Fruit fly (Drosophila melanogaster): ENCODE measurements around the gene Pdp1.

Pdp1 gene

dm6 chr3L:7782051-7782682 is 85.0 kb downstream of the Pdp1 start:
- TF ChIP-seq CG5204 (GFP tag; optimal IDR thresholded peaks at IDR 0.05) (no peak), cnc (optimal IDR thresholded peaks at IDR 0.05) (no peak), CG11617 (GFP tag; optimal IDR thresholded peaks at IDR 0.05) (no peak), kay (GFP tag; ENCODE audit: borderline replicate concordance) (no peak), cic (GFP tag; optimal IDR thresholded peaks at IDR 0.05) (no peak)

- TF ChIP-seq CG5204 (GFP tag; optimal IDR thresholded peaks at IDR 0.05) (no peak), CG7101 (tag; optimal IDR thresholded peaks at IDR 0.05) (no peak), kay (GFP tag; ENCODE audit: borderline replicate concordance) (peak; percentile 95), Clk (GFP tag; optimal IDR thresholded peaks at IDR 0.05) (no peak), toe (GFP tag; optimal IDR thresholded peaks at IDR 0.05) (no peak), Hr96 (GFP tag; optimal IDR thresholded peaks at IDR 0.05) (no peak), cic (GFP tag; optimal IDR thresholded peaks at IDR 0.05) (no peak), CG11617 (GFP tag; optimal IDR thresholded peaks at IDR 0.05) (no peak), pad (GFP tag; optimal IDR thresholded peaks at IDR 0.05) (no peak), CG14711 (tag; optimal IDR thresholded peaks at IDR 0.05) (no peak), CG1620 (GFP tag; optimal IDR thresholded peaks at IDR 0.05) (no peak), ovo (GFP tag; optimal IDR thresholded peaks at IDR 0.05) (no peak), Crg-1 (GFP tag; optimal IDR thresholded peaks at IDR 0.05) (no peak), cnc (optimal IDR thresholded peaks at IDR 0.05) (peak; percentile 42 to 77), Mnt (GFP tag; optimal IDR thresholded peaks at IDR 0.05) (peak; percentile 6), CG12768 (GFP tag; optimal IDR thresholded peaks at IDR 0.05) (no peak), CG33017 (tag; optimal IDR thresholded peaks at IDR 0.05) (no peak), bab1 (GFP tag; optimal IDR thresholded peaks at IDR 0.05) (no peak)
These were observed 85.7 kb downstream of the Pdp1 start for dm6 chr3L:7781353-7782050.

- no peak for TF ChIP-seq CG14711 (tag; optimal IDR thresholded peaks at IDR 0.05)
- peak; percentile 18 for TF ChIP-seq CG33017 (tag; optimal IDR thresholded peaks at IDR 0.05)
- TF ChIP-seq Clk (GFP tag; optimal IDR thresholded peaks at IDR 0.05): peak; percentile 41
- TF ChIP-seq pad (GFP tag; optimal IDR thresholded peaks at IDR 0.05): no peak
- TF ChIP-seq kay (GFP tag; ENCODE audit: borderline replicate concordance): no peak
- peak; percentile 83 for TF ChIP-seq tj (GFP tag; optimal IDR thresholded peaks at IDR 0.05)
- no peak for TF ChIP-seq ovo (GFP tag; optimal IDR thresholded peaks at IDR 0.05)
- TF ChIP-seq Mnt (GFP tag; optimal IDR thresholded peaks at IDR 0.05): peak; percentile 62
- no peak for TF ChIP-seq cnc (optimal IDR thresholded peaks at IDR 0.05)
- peak; percentile 48 for TF ChIP-seq CG12768 (GFP tag; optimal IDR thresholded peaks at IDR 0.05)
- no peak for TF ChIP-seq CG1620 (GFP tag; optimal IDR thresholded peaks at IDR 0.05)
- no peak for TF ChIP-seq CG5204 (GFP tag; optimal IDR thresholded peaks at IDR 0.05)
- TF ChIP-seq CG7045 (GFP tag; optimal IDR thresholded peaks at IDR 0.05): no peak
- peak; percentile 93 for TF ChIP-seq cic (GFP tag; optimal IDR thresholded peaks at IDR 0.05)
- TF ChIP-seq Hr96 (GFP tag; optimal IDR thresholded peaks at IDR 0.05): no peak
These were observed 91.7 kb downstream of the Pdp1 start, which contains the start of gene Clk for dm6 chr3L:7775365-7775905. TSS of gene Clk (minus strand) at chr3L:7775603.

- TF ChIP-seq tj (GFP tag; optimal IDR thresholded peaks at IDR 0.05): no peak
- no peak for TF ChIP-seq Crg-1 (GFP tag; optimal IDR thresholded peaks at IDR 0.05)
- TF ChIP-seq Clk (GFP tag; optimal IDR thresholded peaks at IDR 0.05): no peak
- no peak for TF ChIP-seq CG14711 (tag; optimal IDR thresholded peaks at IDR 0.05)
- TF ChIP-seq kay (GFP tag; ENCODE audit: borderline replicate concordance): peak; percentile 78
These were observed 92.5 kb downstream of the Pdp1 start for dm6 chr3L:7774698-7775097.

dm6 chr3L:7773529-7773928 is 93.6 kb downstream of the Pdp1 start:
- TF ChIP-seq Mnt (GFP tag; optimal IDR thresholded peaks at IDR 0.05) (peak; percentile 64), Clk (GFP tag; optimal IDR thresholded peaks at IDR 0.05) (peak; percentile 27), tj (GFP tag; optimal IDR thresholded peaks at IDR 0.05) (peak; percentile 80), ovo (GFP tag; optimal IDR thresholded peaks at IDR 0.05) (peak; percentile 46), pad (GFP tag; optimal IDR thresholded peaks at IDR 0.05) (no peak), CG14711 (tag; optimal IDR thresholded peaks at IDR 0.05) (no peak), cnc (optimal IDR thresholded peaks at IDR 0.05) (peak in 1 of 2 experiments; percentile 82), cic (GFP tag; optimal IDR thresholded peaks at IDR 0.05) (peak; percentile 86), Crg-1 (GFP tag; optimal IDR thresholded peaks at IDR 0.05) (no peak), bab1 (GFP tag; optimal IDR thresholded peaks at IDR 0.05) (no peak), CG1620 (GFP tag; optimal IDR thresholded peaks at IDR 0.05) (no peak), Hr96 (GFP tag; optimal IDR thresholded peaks at IDR 0.05) (no peak), toe (GFP tag; optimal IDR thresholded peaks at IDR 0.05) (no peak), kay (GFP tag; ENCODE audit: borderline replicate concordance) (peak; percentile 58), CG33017 (tag; optimal IDR thresholded peaks at IDR 0.05) (no peak)

- TF ChIP-seq CG33017 (tag; optimal IDR thresholded peaks at IDR 0.05): peak; percentile 23
- TF ChIP-seq CG14711 (tag; optimal IDR thresholded peaks at IDR 0.05): no peak
- no peak for TF ChIP-seq bab1 (GFP tag; optimal IDR thresholded peaks at IDR 0.05)
- TF ChIP-seq CG11617 (GFP tag; optimal IDR thresholded peaks at IDR 0.05): no peak
- peak; percentile 70 for TF ChIP-seq Clk (GFP tag; optimal IDR thresholded peaks at IDR 0.05)
- no peak for TF ChIP-seq cnc (optimal IDR thresholded peaks at IDR 0.05)
- TF ChIP-seq kay (GFP tag; ENCODE audit: borderline replicate concordance): peak; percentile 88
- peak; percentile 71 for TF ChIP-seq tj (GFP tag; optimal IDR thresholded peaks at IDR 0.05)
- peak; percentile 100 for TF ChIP-seq pad (GFP tag; optimal IDR thresholded peaks at IDR 0.05)
- TF ChIP-seq ovo (GFP tag; optimal IDR thresholded peaks at IDR 0.05): no peak
- TF ChIP-seq cic (GFP tag; optimal IDR thresholded peaks at IDR 0.05): peak; percentile 99
- peak; percentile 65 for TF ChIP-seq CG12768 (GFP tag; optimal IDR thresholded peaks at IDR 0.05)
- no peak for TF ChIP-seq CG5204 (GFP tag; optimal IDR thresholded peaks at IDR 0.05)
- TF ChIP-seq CG7101 (tag; optimal IDR thresholded peaks at IDR 0.05): peak; percentile 28
- TF ChIP-seq Mnt (GFP tag; optimal IDR thresholded peaks at IDR 0.05): peak; percentile 62
These were observed 94.9 kb downstream of the Pdp1 start for dm6 chr3L:7772160-7772798.

Data from whole organism, adult.